Fruit fly (Drosophila melanogaster): ENCODE results near the gene Arl2.

Gene Arl2

dm6 chr3R:8307283-8307682, 33.6 kb upstream of the Arl2 start:
- TF ChIP-seq Ets98B (GFP tag; IDR thresholded peaks at IDR 0.05) = no peak
- no peak for TF ChIP-seq CG12605 (GFP tag; IDR thresholded peaks at IDR 0.05)
- TF ChIP-seq CG17806 (tag; optimal IDR thresholded peaks at IDR 0.05) = no peak
- TF ChIP-seq CG32121 (GFP tag; IDR thresholded peaks at IDR 0.05) = no peak
- no peak for TF ChIP-seq Pif1B (GFP tag; optimal IDR thresholded peaks at IDR 0.05)
- TF ChIP-seq CG14655 (GFP tag; optimal IDR thresholded peaks at IDR 0.05) = no peak
- TF ChIP-seq gl (tag; optimal IDR thresholded peaks at IDR 0.05) = no peak
- no peak for TF ChIP-seq CG34367 (tag; optimal IDR thresholded peaks at IDR 0.05)
- TF ChIP-seq CG15710 (tag; optimal IDR thresholded peaks at IDR 0.05) = no peak
- TF ChIP-seq CG10348 (GFP tag; IDR thresholded peaks at IDR 0.05) = no peak
- no peak for TF ChIP-seq Pif1A (GFP tag; optimal IDR thresholded peaks at IDR 0.05)
- TF ChIP-seq EcR (GFP tag; optimal IDR thresholded peaks at IDR 0.05) = no peak
- no peak for TF ChIP-seq rn (GFP tag; IDR thresholded peaks at IDR 0.05)
- TF ChIP-seq CG9948 (tag; optimal IDR thresholded peaks at IDR 0.05) = no peak
- TF ChIP-seq CG8159 (tag; optimal IDR thresholded peaks at IDR 0.05) = no peak
- TF ChIP-seq CG8301 (tag; optimal IDR thresholded peaks at IDR 0.05) = no peak

dm6 chr3R:8308515-8308959, 32.4 kb upstream of the Arl2 start, which contains the start of gene tex:
Gene tex (minus strand): TSS chr3R:8308645.
- TF ChIP-seq CG8159 (tag; optimal IDR thresholded peaks at IDR 0.05) = no peak
- TF ChIP-seq CG4496 (GFP tag; IDR thresholded peaks at IDR 0.05) = no peak
- no peak for TF ChIP-seq CG10348 (GFP tag; IDR thresholded peaks at IDR 0.05)
- TF ChIP-seq CG14655 (GFP tag; optimal IDR thresholded peaks at IDR 0.05) = no peak
- no peak for TF ChIP-seq Pif1A (GFP tag; optimal IDR thresholded peaks at IDR 0.05)
- no peak for TF ChIP-seq Pif1B (GFP tag; optimal IDR thresholded peaks at IDR 0.05)
- no peak for TF ChIP-seq rn (GFP tag; IDR thresholded peaks at IDR 0.05)
- no peak for TF ChIP-seq CG8301 (tag; optimal IDR thresholded peaks at IDR 0.05)
- no peak for TF ChIP-seq CG15710 (tag; optimal IDR thresholded peaks at IDR 0.05)

dm6 chr3R:8310678-8311077, 30.2 kb upstream of the Arl2 start, which contains the start of gene CG11693:
Gene CG11693 (minus strand): TSS chr3R:8310778.
- TF ChIP-seq Pif1A (GFP tag; optimal IDR thresholded peaks at IDR 0.05) (no peak), CG17806 (tag; optimal IDR thresholded peaks at IDR 0.05) (no peak), D1 (tag; optimal IDR thresholded peaks at IDR 0.05) (no peak), CG4496 (GFP tag; IDR thresholded peaks at IDR 0.05) (no peak), CG9948 (tag; optimal IDR thresholded peaks at IDR 0.05) (no peak), CG12605 (GFP tag; IDR thresholded peaks at IDR 0.05) (no peak), CG10348 (GFP tag; IDR thresholded peaks at IDR 0.05) (no peak), fd96Ca (GFP tag; IDR thresholded peaks at IDR 0.05) (no peak), CG34367 (tag; optimal IDR thresholded peaks at IDR 0.05) (no peak), CG13204 (GFP tag; optimal IDR thresholded peaks at IDR 0.05) (no peak), Pif1B (GFP tag; optimal IDR thresholded peaks at IDR 0.05) (no peak), CG14655 (GFP tag; optimal IDR thresholded peaks at IDR 0.05) (no peak), CG8301 (tag; optimal IDR thresholded peaks at IDR 0.05) (no peak), gl (tag; optimal IDR thresholded peaks at IDR 0.05) (no peak), Ets98B (GFP tag; IDR thresholded peaks at IDR 0.05) (no peak), CG8159 (tag; optimal IDR thresholded peaks at IDR 0.05) (no peak), rn (GFP tag; IDR thresholded peaks at IDR 0.05) (no peak), CG15710 (tag; optimal IDR thresholded peaks at IDR 0.05) (no peak), CG32121 (GFP tag; IDR thresholded peaks at IDR 0.05) (no peak)

- TF ChIP-seq EcR (GFP tag; optimal IDR thresholded peaks at IDR 0.05) (no peak), Pif1B (GFP tag; optimal IDR thresholded peaks at IDR 0.05) (no peak), rn (GFP tag; IDR thresholded peaks at IDR 0.05) (no peak), D1 (tag; optimal IDR thresholded peaks at IDR 0.05) (no peak), Pif1A (GFP tag; optimal IDR thresholded peaks at IDR 0.05) (no peak), Ets98B (GFP tag; IDR thresholded peaks at IDR 0.05) (no peak), CG17806 (tag; optimal IDR thresholded peaks at IDR 0.05) (no peak), CG12605 (GFP tag; IDR thresholded peaks at IDR 0.05) (no peak), CG8301 (tag; optimal IDR thresholded peaks at IDR 0.05) (no peak), gl (tag; optimal IDR thresholded peaks at IDR 0.05) (no peak), CG34367 (tag; optimal IDR thresholded peaks at IDR 0.05) (no peak), CG32121 (GFP tag; IDR thresholded peaks at IDR 0.05) (no peak), CG15710 (tag; optimal IDR thresholded peaks at IDR 0.05) (no peak), CG4496 (GFP tag; IDR thresholded peaks at IDR 0.05) (no peak), CG13204 (GFP tag; optimal IDR thresholded peaks at IDR 0.05) (no peak), fd96Ca (GFP tag; IDR thresholded peaks at IDR 0.05) (no peak), CG9948 (tag; optimal IDR thresholded peaks at IDR 0.05) (no peak), CG14655 (GFP tag; optimal IDR thresholded peaks at IDR 0.05) (no peak)
Observed at dm6 chr3R:8312037-8312436, 28.9 kb upstream of the Arl2 start, which contains the start of the genes CG11694 and CG11698. Gene CG11694 (minus strand): TSS chr3R:8312137. Gene CG11698 (plus strand): TSS chr3R:8312188.

- TF ChIP-seq CG32121 (GFP tag; IDR thresholded peaks at IDR 0.05) (no peak), CG14655 (GFP tag; optimal IDR thresholded peaks at IDR 0.05) (no peak), CG8301 (tag; optimal IDR thresholded peaks at IDR 0.05) (no peak), CG17806 (tag; optimal IDR thresholded peaks at IDR 0.05) (no peak), CG4496 (GFP tag; IDR thresholded peaks at IDR 0.05) (no peak), CG9948 (tag; optimal IDR thresholded peaks at IDR 0.05) (no peak)
Observed at dm6 chr3R:8313038-8313437, 27.9 kb upstream of the Arl2 start, which contains the start of gene CG7483. Gene CG7483 (plus strand): TSS chr3R:8313208.

- no peak for TF ChIP-seq gl (tag; optimal IDR thresholded peaks at IDR 0.05)
- TF ChIP-seq CG8301 (tag; optimal IDR thresholded peaks at IDR 0.05) = no peak
- no peak for TF ChIP-seq CG34367 (tag; optimal IDR thresholded peaks at IDR 0.05)
- TF ChIP-seq CG8159 (tag; optimal IDR thresholded peaks at IDR 0.05) = no peak
- TF ChIP-seq CG13204 (GFP tag; optimal IDR thresholded peaks at IDR 0.05) = no peak
- no peak for TF ChIP-seq EcR (GFP tag; optimal IDR thresholded peaks at IDR 0.05)
- TF ChIP-seq CG9948 (tag; optimal IDR thresholded peaks at IDR 0.05) = no peak
- TF ChIP-seq fd96Ca (GFP tag; IDR thresholded peaks at IDR 0.05) = no peak
- TF ChIP-seq Pif1A (GFP tag; optimal IDR thresholded peaks at IDR 0.05) = no peak
- no peak for TF ChIP-seq CG4496 (GFP tag; IDR thresholded peaks at IDR 0.05)
- TF ChIP-seq D1 (tag; optimal IDR thresholded peaks at IDR 0.05) = no peak
Observed at dm6 chr3R:8316344-8317105, 24.4 kb upstream of the Arl2 start, which contains the start of gene Coq2. Gene Coq2 (minus strand): TSS chr3R:8316543.

Data from whole organism, pupa.